Fruit fly (Drosophila melanogaster): ENCODE results near the gene Dim1.

Dim1 gene

dm6 chr2L:4366652-4367051 is 36.4 kb upstream of the Dim1 start:
- TF ChIP-seq cad (GFP tag; optimal IDR thresholded peaks at IDR 0.05) (peak; percentile 68), CG15479 (GFP tag; optimal IDR thresholded peaks at IDR 0.05) (peak; percentile 95), tll (GFP tag; optimal IDR thresholded peaks at IDR 0.05) (peak in 1 of 2 experiments; percentile 86), Chrac-16 (GFP tag; optimal IDR thresholded peaks at IDR 0.05) (no peak), zen (tag; optimal IDR thresholded peaks at IDR 0.05) (peak; percentile 88), Sry-β (GFP tag; optimal IDR thresholded peaks at IDR 0.05) (no peak), gsb (GFP tag; IDR thresholded peaks at IDR 0.05) (no peak), CG13123 (GFP tag; optimal IDR thresholded peaks at IDR 0.05) (no peak), CG3838 (GFP tag; optimal IDR thresholded peaks at IDR 0.05) (no peak), CG15601 (tag; optimal IDR thresholded peaks at IDR 0.05) (no peak), twi (tag; optimal IDR thresholded peaks at IDR 0.05) (peak; percentile 88), CG13296 (GFP tag; optimal IDR thresholded peaks at IDR 0.05) (no peak)

- no peak for TF ChIP-seq CG12236 (GFP tag; optimal IDR thresholded peaks at IDR 0.05)
- peak; percentile 28 for TF ChIP-seq CG8924 (tag; optimal IDR thresholded peaks at IDR 0.05)
- TF ChIP-seq CG2199 (GFP tag; IDR thresholded peaks at IDR 0.05), result no peak
- no peak for TF ChIP-seq nau (GFP tag; optimal IDR thresholded peaks at IDR 0.05)
- TF ChIP-seq D (optimal IDR thresholded peaks at IDR 0.05), result peak; percentile 87
- TF ChIP-seq D (GFP tag; optimal IDR thresholded peaks at IDR 0.05), result peak; percentile 4
- TF ChIP-seq pan (optimal IDR thresholded peaks at IDR 0.05), result no peak
- no peak for TF ChIP-seq pan (GFP tag; optimal IDR thresholded peaks at IDR 0.05 in 1 of 2, IDR thresholded peaks at IDR 0.05 in 1 of 2)
- TF ChIP-seq CG10274 (GFP tag; optimal IDR thresholded peaks at IDR 0.05), result peak; percentile 5
- peak; percentile 1 for TF ChIP-seq ac (GFP tag; optimal IDR thresholded peaks at IDR 0.05)
- TF ChIP-seq Antp (GFP tag; optimal IDR thresholded peaks at IDR 0.05), result no peak
- TF ChIP-seq B-H1 (GFP tag; IDR thresholded peaks at IDR 0.05), result no peak
- peak; percentile 95 for TF ChIP-seq cad (GFP tag; optimal IDR thresholded peaks at IDR 0.05)
- no peak for TF ChIP-seq Max (GFP tag; optimal IDR thresholded peaks at IDR 0.05)
- TF ChIP-seq CG14667 (GFP tag; IDR thresholded peaks at IDR 0.05), result no peak
- peak; percentile 70 for TF ChIP-seq Kr (GFP tag; optimal IDR thresholded peaks at IDR 0.05)
- no peak for TF ChIP-seq Awh (GFP tag; IDR thresholded peaks at IDR 0.05)
- TF ChIP-seq twi (tag; optimal IDR thresholded peaks at IDR 0.05), result peak; percentile 59
- TF ChIP-seq Stat92E (GFP tag; optimal IDR thresholded peaks at IDR 0.05), result peak in 1 of 3 experiments; percentile 68
- TF ChIP-seq otp (GFP tag; IDR thresholded peaks at IDR 0.05), result no peak
- no peak for TF ChIP-seq HHEX (GFP tag; optimal IDR thresholded peaks at IDR 0.05)
- TF ChIP-seq CG17359 (tag; optimal IDR thresholded peaks at IDR 0.05), result no peak
- no peak for TF ChIP-seq CG4282 (GFP tag; optimal IDR thresholded peaks at IDR 0.05)
- no peak for TF ChIP-seq Dfd (GFP tag; optimal IDR thresholded peaks at IDR 0.05)
- no peak for TF ChIP-seq tup (GFP tag; optimal IDR thresholded peaks at IDR 0.05)
- no peak for TF ChIP-seq CG16813 (GFP tag; IDR thresholded peaks at IDR 0.05; ENCODE audit: partially characterized antibody)
- TF ChIP-seq Hey (tag; optimal IDR thresholded peaks at IDR 0.05), result no peak
- no peak for TF ChIP-seq CG4730 (GFP tag; IDR thresholded peaks at IDR 0.05)
- no peak for TF ChIP-seq CG8765 (GFP tag; IDR thresholded peaks at IDR 0.05)
- no peak for TF ChIP-seq toy (GFP tag; IDR thresholded peaks at IDR 0.05)
- peak; percentile 99 for TF ChIP-seq CG15479 (GFP tag; optimal IDR thresholded peaks at IDR 0.05)
- peak in 1 of 2 experiments; percentile 29 for TF ChIP-seq Hr78 (GFP tag; optimal IDR thresholded peaks at IDR 0.05)
- TF ChIP-seq CG3163 (GFP tag; optimal IDR thresholded peaks at IDR 0.05), result no peak
- no peak for TF ChIP-seq tin (GFP tag; optimal IDR thresholded peaks at IDR 0.05)
- no peak for TF ChIP-seq MESR4 (GFP tag; optimal IDR thresholded peaks at IDR 0.05)
- TF ChIP-seq so (GFP tag; IDR thresholded peaks at IDR 0.05), result peak; percentile 47; the same call in 1 of the 3 replicates
- no peak for TF ChIP-seq CG10209 (GFP tag; optimal IDR thresholded peaks at IDR 0.05)
- no peak for TF ChIP-seq CG3838 (GFP tag; optimal IDR thresholded peaks at IDR 0.05)
- no peak for TF ChIP-seq Atf3 (GFP tag; optimal IDR thresholded peaks at IDR 0.05)
- peak in 1 of 2 experiments; percentile 89 for TF ChIP-seq tll (GFP tag; optimal IDR thresholded peaks at IDR 0.05)
Observed at dm6 chr2L:4368553-4369268, 34.3 kb upstream of the Dim1 start.

Data from whole organism, embryonic.